Worm (Caenorhabditis elegans) whole organism, L1 larva: ENCODE data around the gene mtch-1.

Experiments
- C34B4.2 ChIP-seq: sonication (generic microtip); optimal IDR thresholded peaks from 2 replicates; lab custom pipeline; 2017; ENCODE audit warnings: mild to moderate bottlenecking, missing genetic modification characterization, missing compliant biosample characterization
- aha-1 ChIP-seq: fragments of 150-350 bp; optimal IDR thresholded peaks from 2 replicates; lab custom pipeline; 2014; ENCODE audit warnings: missing biosample characterization, missing genetic modification characterization
- grh-1 ChIP-seq: fragments of 200-800 bp; sonication (Bioruptor generic); IDR thresholded peaks from 2 replicates; pipeline ENCODE4 v1.3.6; 2022; ENCODE audit warnings: missing genetic modification reagents, missing genetic modification characterization, missing compliant biosample characterization
- mdl-1 ChIP-seq, 2 experiments: fragments of 150-350 bp; optimal IDR thresholded peaks; 2 replicates each; lab custom pipeline; 2014 to 2017; ENCODE audit warnings: missing biosample characterization in 2 of 2, missing genetic modification characterization in 2 of 2, inconsistent platforms in 1 of 2
- nhr-19 ChIP-seq: fragments of 200-800 bp; sonication (Bioruptor generic); conservative IDR thresholded peaks from 2 replicates; pipeline ENCODE4 v1.3.6; 2022; ENCODE audit warnings: missing genetic modification characterization, missing compliant biosample characterization
- nhr-20 ChIP-seq: sonication (generic microtip); optimal IDR thresholded peaks from 2 replicates; lab custom pipeline; 2016; ENCODE audit warnings: mild to moderate bottlenecking, missing genetic modification characterization, missing compliant biosample characterization
- unc-130 ChIP-seq: fragments of 150-350 bp; optimal IDR thresholded peaks from 2 replicates; lab custom pipeline; 2017; ENCODE audit warnings: missing biosample characterization, missing genetic modification characterization, inconsistent platforms
- zag-1 ChIP-seq: fragments of 150-350 bp; optimal IDR thresholded peaks from 2 replicates; lab custom pipeline; 2014; ENCODE audit warnings: missing biosample characterization, missing genetic modification characterization

DNA sequence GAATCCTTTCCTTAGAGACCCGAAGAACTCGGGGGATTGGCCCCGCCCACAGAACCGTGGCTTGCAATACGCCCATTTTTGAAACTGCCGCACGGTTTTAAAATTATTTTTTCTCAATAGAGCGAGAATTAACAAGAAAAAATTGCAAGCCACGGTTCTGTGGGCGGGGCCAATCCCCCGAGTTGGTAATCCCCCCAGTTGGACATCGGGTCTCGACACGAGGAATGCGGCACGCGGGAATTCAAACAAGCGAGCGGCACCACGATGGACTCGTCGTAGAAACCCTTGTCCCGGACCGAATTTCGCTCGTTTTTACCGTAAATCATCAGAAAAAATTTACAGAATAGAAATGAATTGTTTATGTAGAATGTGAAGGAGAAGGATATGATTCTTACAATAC lies 20.9 kb downstream of the mtch-1 start:
- TF ChIP-seq nhr-20 (tag; lab: Kevin White, UChicago) (no peak), grh-1 (GFP tag; lab: Robert Waterston, UW) (no peak), C34B4.2 (tag; lab: Kevin White, UChicago) (no peak), zag-1 (tag; lab: Kevin White, UChicago) (no peak), nhr-19 (no peak), unc-130 (tag; lab: Kevin White, UChicago) (no peak), mdl-1 (tag; optimal IDR thresholded peaks at IDR 0.05; lab: Kevin White, UChicago) (no peak), aha-1 (tag; lab: Kevin White, UChicago) (no peak)
